Fruit fly (Drosophila melanogaster): ENCODE results near the gene nkd.

Gene nkd

dm6 chr3L:19003220-19003619 is 42.0 kb downstream of the nkd start, which contains the start of gene SmydA-2:
Gene SmydA-2 (minus strand): TSS chr3L:19003252.
- TF ChIP-seq noc (tag; optimal IDR thresholded peaks at IDR 0.05), result no peak

dm6 chr3L:19000413-19000812 is 44.8 kb downstream of the nkd start, which contains the start of gene CG3808:
Gene CG3808 (minus strand): TSS chr3L:19000608.
- TF ChIP-seq noc (tag; optimal IDR thresholded peaks at IDR 0.05), result no peak

- TF ChIP-seq noc (tag; optimal IDR thresholded peaks at IDR 0.05), result peak; percentile 3
Measured at dm6 chr3L:18998284-18998830, 46.9 kb downstream of the nkd start.

- TF ChIP-seq noc (tag; optimal IDR thresholded peaks at IDR 0.05), result no peak
Measured at dm6 chr3L:18997590-18998283, 47.5 kb downstream of the nkd start, which contains the start of gene CG18135. Gene CG18135 (minus strand): TSS chr3L:18998283.

dm6 chr3L:18996774-18997589 is 48.3 kb downstream of the nkd start:
- peak; percentile 57 for TF ChIP-seq noc (tag; optimal IDR thresholded peaks at IDR 0.05)

- peak; percentile 90 for TF ChIP-seq noc (tag; optimal IDR thresholded peaks at IDR 0.05)
Measured at dm6 chr3L:18996030-18996773, 49.0 kb downstream of the nkd start.

- no peak for TF ChIP-seq noc (tag; optimal IDR thresholded peaks at IDR 0.05)
Measured at dm6 chr3L:18995667-18996029, 49.6 kb downstream of the nkd start.

- TF ChIP-seq noc (tag; optimal IDR thresholded peaks at IDR 0.05), result peak; percentile 91
Measured at dm6 chr3L:18994505-18994969, 50.7 kb downstream of the nkd start.

- no peak for TF ChIP-seq noc (tag; optimal IDR thresholded peaks at IDR 0.05)
Measured at dm6 chr3L:18993578-18994255, 51.5 kb downstream of the nkd start.

dm6 chr3L:18992820-18993219 is 52.4 kb downstream of the nkd start:
- TF ChIP-seq noc (tag; optimal IDR thresholded peaks at IDR 0.05), result peak; percentile 64

dm6 chr3L:18989611-18990010 is 55.6 kb downstream of the nkd start, which contains the start of gene CG34256:
Gene CG34256 (minus strand): TSS chr3L:18989815.
- no peak for TF ChIP-seq noc (tag; optimal IDR thresholded peaks at IDR 0.05)

- peak; percentile 38 for TF ChIP-seq noc (tag; optimal IDR thresholded peaks at IDR 0.05)
Measured at dm6 chr3L:18988055-18988819, 57.0 kb downstream of the nkd start, which contains the start of gene CG11619. Gene CG11619 (minus strand): TSS chr3L:18988323.

- no peak for TF ChIP-seq noc (tag; optimal IDR thresholded peaks at IDR 0.05)
Measured at dm6 chr3L:18984661-18985060, 60.6 kb downstream of the nkd start, which contains the start of gene CG14075. Gene CG14075 (plus strand): TSS chr3L:18984961.

- TF ChIP-seq noc (tag; optimal IDR thresholded peaks at IDR 0.05), result no peak
Measured at dm6 chr3L:18976720-18977119, 68.5 kb downstream of the nkd start.
